Fruit fly (Drosophila melanogaster) ovary, adult (tissue): ENCODE data around the gene Bap60.

Experiments used
- CG17801 ChIP-seq: fragments of 200-800 bp; optimal IDR thresholded peaks from 2 replicates; lab custom pipeline; 2019; ENCODE audit warnings: missing biosample characterization, mild to moderate bottlenecking, missing genetic modification characterization, moderate library complexity; ENCODE audit not compliant: partially characterized antibody

Gene Bap60

dm6 chrX:13138887-13139286 lies 20.4 kb downstream of the Bap60 start, which contains the start of gene CG32645:
Gene CG32645 (plus strand): TSS chrX:13139199.
- no peak for TF ChIP-seq CG17801 (GFP tag; lab: Kevin White, UChicago)

dm6 chrX:13136939-13137697 lies 22.2 kb downstream of the Bap60 start:
- no peak for TF ChIP-seq CG17801 (GFP tag; lab: Kevin White, UChicago)

- TF ChIP-seq CG17801 (GFP tag; lab: Kevin White, UChicago): no peak
Measured at dm6 chrX:13135702-13136101, 23.6 kb downstream of the Bap60 start.

- TF ChIP-seq CG17801 (GFP tag; lab: Kevin White, UChicago): no peak
Measured at dm6 chrX:13134811-13135210, 24.5 kb downstream of the Bap60 start.

- peak; percentile 95 for TF ChIP-seq CG17801 (GFP tag; lab: Kevin White, UChicago)
Measured at dm6 chrX:13131063-13131773, 28.1 kb downstream of the Bap60 start.

dm6 chrX:13130175-13130822 lies 29.0 kb downstream of the Bap60 start:
- TF ChIP-seq CG17801 (GFP tag; lab: Kevin White, UChicago): no peak

- TF ChIP-seq CG17801 (GFP tag; lab: Kevin White, UChicago): peak; percentile 0
Measured at dm6 chrX:13128750-13129152, 30.6 kb downstream of the Bap60 start, which contains the start of the genes CG32638, CG15717 and MFS10. Gene CG32638 (minus strand): TSS chrX:13128794. Gene CG15717 (plus strand): TSS chrX:13128952. Gene MFS10 (plus strand): TSS chrX:13129018.

- TF ChIP-seq CG17801 (GFP tag; lab: Kevin White, UChicago): no peak
Measured at dm6 chrX:13127973-13128749, 31.1 kb downstream of the Bap60 start.

dm6 chrX:13125559-13125958 lies 33.7 kb downstream of the Bap60 start:
- TF ChIP-seq CG17801 (GFP tag; lab: Kevin White, UChicago): no peak

- TF ChIP-seq CG17801 (GFP tag; lab: Kevin White, UChicago): no peak
Measured at dm6 chrX:13116438-13117243, 42.7 kb downstream of the Bap60 start.

dm6 chrX:13114861-13115260 lies 44.4 kb downstream of the Bap60 start, which contains the start of gene CG42237:
Gene CG42237 (plus strand): TSS chrX:13115131.
- peak; percentile 37 for TF ChIP-seq CG17801 (GFP tag; lab: Kevin White, UChicago)

- no peak for TF ChIP-seq CG17801 (GFP tag; lab: Kevin White, UChicago)
Measured at dm6 chrX:13113863-13114407, 45.4 kb downstream of the Bap60 start.

- TF ChIP-seq CG17801 (GFP tag; lab: Kevin White, UChicago): peak; percentile 43
Measured at dm6 chrX:13112238-13112829, 47.0 kb downstream of the Bap60 start, which contains the start of gene Chpf. Gene Chpf (minus strand): TSS chrX:13112462.
